Worm (Caenorhabditis elegans): ENCODE results near the gene T20B3.14.
A peak's percentile ranks its signal among the peaks of the same experiment; 100 is the strongest.

Gene T20B3.14

ce11 chrV:16794079-16794478 lies 27.0 kb downstream of the T20B3.14 start:
- TF ChIP-seq efl-1 (optimal IDR thresholded peaks at IDR 0.05) (no peak), efl-1 (GFP tag; optimal IDR thresholded peaks at IDR 0.05 in 1 of 2) (peak in 1 of 2 experiments; percentile 38), swsn-7 (tag; optimal IDR thresholded peaks at IDR 0.05) (no peak), nhr-47 (tag; optimal IDR thresholded peaks at IDR 0.05) (no peak), lin-39 (tag; optimal IDR thresholded peaks at IDR 0.05) (no peak)

DNA sequence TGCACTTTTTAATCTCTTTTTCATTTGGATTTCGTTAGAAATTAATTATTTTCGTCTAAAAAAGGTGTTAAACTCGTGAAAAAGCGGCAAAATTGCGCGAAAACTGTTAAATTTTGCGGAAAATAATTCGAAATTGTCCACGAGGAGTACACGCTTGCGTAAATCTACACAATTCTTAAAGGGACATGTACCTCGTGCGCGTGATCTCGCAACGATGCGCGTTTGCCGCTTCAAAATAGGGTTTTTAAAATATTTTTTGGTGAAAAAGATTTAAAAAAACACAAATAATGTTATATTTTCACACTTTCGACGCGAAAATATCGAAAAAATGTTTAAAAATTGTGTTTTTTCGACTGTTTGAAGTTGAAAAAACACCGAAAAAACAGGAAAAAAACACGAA lies 27.8 kb downstream of the T20B3.14 start:
- no peak for TF ChIP-seq lin-13 (GFP tag; optimal IDR thresholded peaks at IDR 0.05)
- peak in 1 of 2 experiments; percentile 74 for TF ChIP-seq efl-1 (optimal IDR thresholded peaks at IDR 0.05)
- TF ChIP-seq efl-1 (GFP tag; optimal IDR thresholded peaks at IDR 0.05 in 1 of 2) = no peak

- no peak for TF ChIP-seq skn-1 (tag; optimal IDR thresholded peaks at IDR 0.05)
- TF ChIP-seq snu-23 (GFP tag; optimal IDR thresholded peaks at IDR 0.05) = no peak
- TF ChIP-seq elt-2 (tag; optimal IDR thresholded peaks at IDR 0.05) = no peak
- TF ChIP-seq ces-1 (GFP tag; optimal IDR thresholded peaks at IDR 0.05) = no peak
- TF ChIP-seq nhr-12 (tag; optimal IDR thresholded peaks at IDR 0.05) = no peak
- TF ChIP-seq mdl-1 (tag; optimal IDR thresholded peaks at IDR 0.05) = no peak
- no peak for TF ChIP-seq mep-1 (tag; optimal IDR thresholded peaks at IDR 0.05)
- TF ChIP-seq egl-27 (tag; optimal IDR thresholded peaks at IDR 0.05) = no peak
- TF ChIP-seq fkh-4 (tag; optimal IDR thresholded peaks at IDR 0.05; ENCODE audit: borderline replicate concordance) = no peak
Observed at ce11 chrV:16792717-16793116, 28.4 kb downstream of the T20B3.14 start.

- TF ChIP-seq pag-3 (tag; optimal IDR thresholded peaks at IDR 0.05; ENCODE audit: borderline replicate concordance, insufficient read depth) (no peak), lin-13 (GFP tag; optimal IDR thresholded peaks at IDR 0.05) (no peak), egl-13 (tag; optimal IDR thresholded peaks at IDR 0.05) (no peak), efl-1 (optimal IDR thresholded peaks at IDR 0.05) (no peak), efl-1 (GFP tag; optimal IDR thresholded peaks at IDR 0.05 in 1 of 2) (no peak), nhr-20 (tag; optimal IDR thresholded peaks at IDR 0.05) (no peak), rnt-1 (tag; optimal IDR thresholded peaks at IDR 0.05) (no peak), ceh-88 (GFP tag; IDR thresholded peaks at IDR 0.05) (no peak), pqm-1 (tag; optimal IDR thresholded peaks at IDR 0.05) (no peak)
Observed at ce11 chrV:16788967-16789366, 32.2 kb downstream of the T20B3.14 start, which contains the start of gene immt-2. immt-2 (plus strand) TSS chrV:16789267.

ce11 chrV:16786012-16786411 lies 35.1 kb downstream of the T20B3.14 start:
- TF ChIP-seq efl-1 (optimal IDR thresholded peaks at IDR 0.05) (no peak), efl-1 (GFP tag; optimal IDR thresholded peaks at IDR 0.05 in 1 of 2) (peak in 1 of 2 experiments; percentile 62), dpl-1 (GFP tag; optimal IDR thresholded peaks at IDR 0.05) (no peak)

DNA sequence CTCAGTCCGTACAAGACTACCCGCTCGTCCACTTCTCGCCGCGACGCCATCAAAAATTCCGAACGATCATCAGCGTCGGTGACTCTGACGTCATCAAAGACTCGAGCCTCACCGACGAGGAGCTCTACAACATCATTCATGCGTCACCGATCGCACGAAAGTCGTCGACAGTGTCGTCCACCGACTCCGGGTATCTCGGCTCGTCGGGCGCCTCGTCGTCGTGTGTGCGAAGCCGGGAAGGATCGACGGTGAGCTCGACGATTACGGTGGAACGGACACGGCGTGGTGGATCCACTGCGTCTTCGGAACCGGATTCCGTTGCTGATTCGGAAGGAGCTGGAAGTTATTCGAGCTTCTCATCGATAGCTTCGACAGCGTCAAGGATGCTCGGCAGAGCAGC lies 36.3 kb downstream of the T20B3.14 start:
- TF ChIP-seq tbx-2 (tag; optimal IDR thresholded peaks at IDR 0.05) (no peak), pax-3 (tag; optimal IDR thresholded peaks at IDR 0.05) (no peak)

DNA sequence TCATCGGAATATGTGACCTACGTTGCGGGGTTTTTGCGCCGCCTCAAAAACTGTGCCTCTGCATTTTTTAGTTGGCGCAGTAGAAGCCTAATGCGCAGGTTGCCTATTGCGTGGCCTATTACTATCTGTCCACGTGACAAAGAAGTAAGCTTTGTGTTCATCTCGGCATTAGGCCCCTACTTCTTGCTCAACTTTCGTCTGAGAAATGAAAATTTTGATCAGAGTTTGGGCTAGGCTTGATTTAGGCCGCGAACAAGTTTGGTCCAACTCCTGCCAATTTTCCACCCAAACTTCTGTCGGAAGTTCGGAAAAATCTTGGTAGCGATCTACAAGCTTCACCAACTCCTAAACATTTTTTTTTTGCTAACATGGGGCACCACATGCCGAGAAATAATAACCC lies 39.1 kb downstream of the T20B3.14 start:
- no peak for TF ChIP-seq fos-1 (tag; optimal IDR thresholded peaks at IDR 0.05)
- no peak for TF ChIP-seq ztf-4 (tag; optimal IDR thresholded peaks at IDR 0.05)
- TF ChIP-seq F16B12.6 (tag; optimal IDR thresholded peaks at IDR 0.05) = no peak
- no peak for TF ChIP-seq ceh-90 (tag; optimal IDR thresholded peaks at IDR 0.05)
- peak; percentile 42 for TF ChIP-seq nhr-85 (tag)

ce11 chrV:16780554-16780953 lies 40.6 kb downstream of the T20B3.14 start:
- TF ChIP-seq lin-35 (GFP tag; optimal IDR thresholded peaks at IDR 0.05) (peak in 1 of 2 experiments; percentile 25), nhr-20 (tag; optimal IDR thresholded peaks at IDR 0.05) (peak; percentile 44), elt-3 (tag; optimal IDR thresholded peaks at IDR 0.05) (peak in 4 of 6 experiments; percentile 66 to 86 (median 71)), unc-130 (tag; optimal IDR thresholded peaks at IDR 0.05) (peak; percentile 35), snu-23 (GFP tag; optimal IDR thresholded peaks at IDR 0.05) (peak; percentile 14), vab-15 (tag; optimal IDR thresholded peaks at IDR 0.05) (no peak), nhr-19 (GFP tag; conservative IDR thresholded peaks at IDR 0.05) (peak; percentile 11; the same call in 1 of the 2 replicates), mdl-1 (tag; optimal IDR thresholded peaks at IDR 0.05) (peak in 1 of 2 experiments; percentile 41), lir-3 (tag; optimal IDR thresholded peaks at IDR 0.05; ENCODE audit: poor library complexity) (no peak), dsc-1 (tag; optimal IDR thresholded peaks at IDR 0.05) (no peak), nhr-90 (tag; optimal IDR thresholded peaks at IDR 0.05; ENCODE audit: poor library complexity) (peak; percentile 39), nhr-71 (tag; optimal IDR thresholded peaks at IDR 0.05) (peak; percentile 53), lin-14 (GFP tag; optimal IDR thresholded peaks at IDR 0.05) (peak; percentile 60), tbx-2 (tag; optimal IDR thresholded peaks at IDR 0.05) (peak; percentile 6), nhr-85 (tag) (peak; percentile 93)
